Worm (Caenorhabditis elegans) whole organism, early embryonic: ENCODE results near the gene C10B5.1.

ENCODE experiments used
- B0310.2 ChIP-seq: sonication (generic microtip); optimal IDR thresholded peaks from 2 replicates; lab custom pipeline; 2016; ENCODE audit warnings: mild to moderate bottlenecking, missing genetic modification characterization, missing compliant biosample characterization
- F13C5.2 ChIP-seq: sonication (generic microtip); optimal IDR thresholded peaks from 2 replicates; lab custom pipeline; 2017; ENCODE audit warnings: mild to moderate bottlenecking, missing genetic modification characterization, inconsistent platforms, missing compliant biosample characterization
- aly-1 ChIP-seq: sonication (generic microtip); optimal IDR thresholded peaks from 2 replicates; lab custom pipeline; 2016; ENCODE audit warnings: missing genetic modification characterization, missing compliant biosample characterization
- ama-1 ChIP-seq: fragments of 150-350 bp; optimal IDR thresholded peaks from 2 replicates; lab custom pipeline; 2014
- ceh-13 ChIP-seq: fragments of 200-800 bp; sonication (Bioruptor generic); optimal IDR thresholded peaks from 2 replicates; lab custom pipeline; 2018; ENCODE audit warnings: mild to moderate bottlenecking, missing genetic modification characterization, missing compliant biosample characterization
- ceh-36 ChIP-seq: sonication (generic microtip); optimal IDR thresholded peaks from 2 replicates; lab custom pipeline; 2016; ENCODE audit warnings: missing genetic modification characterization, inconsistent platforms, missing compliant biosample characterization
- ets-7 ChIP-seq: sonication (generic microtip); optimal IDR thresholded peaks from 2 replicates; lab custom pipeline; 2016; ENCODE audit warnings: missing genotype, missing genetic modification characterization, missing compliant biosample characterization
- flt-1 ChIP-seq: fragments of 200-800 bp; sonication (Bioruptor generic); IDR thresholded peaks from 2 replicates; pipeline ENCODE4 v1.3.6; 2022; ENCODE audit warnings: missing genetic modification characterization, missing compliant biosample characterization
- hmbx-1 ChIP-seq: sonication (generic microtip); optimal IDR thresholded peaks from 2 replicates; lab custom pipeline; 2016; ENCODE audit warnings: mild to moderate bottlenecking, missing genetic modification characterization, missing compliant biosample characterization
- hmg-4 ChIP-seq: fragments of 200-800 bp; sonication (Bioruptor generic); optimal IDR thresholded peaks from 2 replicates; lab custom pipeline; 2018; ENCODE audit warnings: mild to moderate bottlenecking, missing genetic modification characterization, missing compliant biosample characterization
- hnd-1 ChIP-seq: sonication (generic microtip); optimal IDR thresholded peaks from 2 replicates; lab custom pipeline; 2016; ENCODE audit warnings: missing genetic modification characterization, missing compliant biosample characterization
- pes-1 ChIP-seq: fragments of 200-800 bp; sonication (Bioruptor generic); IDR thresholded peaks from 2 replicates; pipeline ENCODE4 v1.3.6; 2022; ENCODE audit warnings: missing genetic modification reagents, missing genetic modification characterization, missing compliant biosample characterization
- scrt-1 ChIP-seq: fragments of 200-800 bp; sonication (Bioruptor generic); IDR thresholded peaks from 2 replicates; pipeline ENCODE4 v1.3.6; 2022; ENCODE audit warnings: missing genetic modification characterization, missing compliant biosample characterization
- sea-1 ChIP-seq: fragments of 200-800 bp; sonication (Bioruptor generic); conservative IDR thresholded peaks from 2 replicates; pipeline ENCODE4 v1.3.6; 2022; ENCODE audit warnings: missing genetic modification characterization, missing compliant biosample characterization
- tbx-11 ChIP-seq: fragments of 200-800 bp; sonication (Bioruptor generic); IDR thresholded peaks from 2 replicates; pipeline ENCODE4 v1.3.6; 2022; ENCODE audit warnings: missing genetic modification characterization, missing compliant biosample characterization
- tbx-37 ChIP-seq: fragments of 200-800 bp; sonication (Bioruptor generic); conservative IDR thresholded peaks from 2 replicates; pipeline ENCODE4 v1.3.6; 2022; ENCODE audit warnings: missing genetic modification reagents, missing genetic modification characterization, missing compliant biosample characterization
- tra-4 ChIP-seq: sonication (generic microtip); optimal IDR thresholded peaks from 2 replicates; lab custom pipeline; 2017; ENCODE audit warnings: missing genetic modification characterization, missing compliant biosample characterization

Gene C10B5.1

DNA sequence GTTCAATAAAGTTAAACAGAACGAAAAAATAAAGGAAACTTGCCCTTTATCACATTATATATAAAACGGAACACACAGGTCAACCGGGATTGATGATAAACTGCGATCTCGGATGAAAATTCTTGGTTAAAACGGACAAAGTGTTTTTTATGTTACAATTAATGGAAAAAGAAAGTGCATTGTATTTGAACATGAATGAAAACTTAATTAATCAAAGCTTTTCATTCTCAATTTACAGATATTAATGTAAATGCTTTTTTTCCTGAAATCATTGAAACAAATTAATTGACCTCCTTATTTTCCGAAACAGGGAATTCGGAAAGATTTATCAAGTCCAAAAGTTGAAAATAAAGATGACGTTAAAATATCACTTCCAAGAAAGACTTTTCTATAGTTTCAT lies 20.4 kb downstream of the C10B5.1 start, which contains the start of gene F41E6.8:
TSS of gene F41E6.8 (minus strand) at position 101 of the 400 bp plus-strand sequence.
- TF ChIP-seq scrt-1 (GFP tag; lab: Robert Waterston, UW) = no peak
- no peak for TF ChIP-seq hmbx-1 (tag; lab: Kevin White, UChicago)
- TF ChIP-seq pes-1 = no peak
- no peak for TF ChIP-seq tbx-37 (GFP tag; lab: Robert Waterston, UW)

DNA sequence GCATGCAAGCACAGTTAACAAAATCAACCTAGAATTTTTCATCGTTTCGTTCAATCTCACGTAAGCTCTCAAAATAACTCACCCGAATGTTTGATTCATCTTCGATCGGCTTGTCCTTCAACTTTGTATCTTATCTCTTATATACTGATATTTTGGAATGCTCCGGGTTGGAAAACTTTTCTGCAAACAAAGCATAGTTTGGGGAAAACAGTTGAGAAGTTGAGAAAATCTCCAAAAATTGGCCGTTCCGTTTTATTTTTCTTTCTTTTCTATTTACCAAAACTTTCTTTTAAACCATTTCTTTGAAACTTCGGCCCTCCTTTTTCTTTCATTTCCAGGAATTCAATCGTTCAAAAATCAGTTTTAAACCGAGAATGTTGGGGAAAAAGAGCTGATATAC lies 21.6 kb downstream of the C10B5.1 start, which contains the start of gene F41E6.15:
TSS of gene F41E6.15 (minus strand) at position 101 of the 400 bp plus-strand sequence.
- TF ChIP-seq ets-7 = no peak

DNA sequence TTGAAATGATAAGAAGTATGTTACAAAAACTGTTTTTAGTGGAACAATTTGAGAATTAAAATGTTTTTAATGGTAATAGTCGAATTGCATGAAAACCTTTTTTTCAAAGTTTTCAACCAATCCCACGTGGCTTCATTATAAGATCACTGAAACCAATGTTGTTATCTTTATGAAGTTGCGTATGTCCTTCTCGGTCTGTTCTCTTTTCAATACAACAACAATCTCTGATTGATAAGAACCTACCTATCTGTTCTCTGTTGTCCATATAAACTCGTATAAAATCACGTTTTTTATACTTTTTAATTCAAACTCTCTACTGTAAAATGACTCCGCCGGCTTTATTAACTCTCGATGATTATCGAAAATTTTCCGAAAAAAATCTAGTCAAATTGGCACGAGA lies 22.2 kb downstream of the C10B5.1 start, which contains the start of gene F41E6.5:
TSS of gene F41E6.5 (plus strand) at position 209 of the 400 bp plus-strand sequence.
- TF ChIP-seq flt-1 (GFP tag; lab: Robert Waterston, UW) (no peak), hnd-1 (tag; lab: Kevin White, UChicago) (no peak), tbx-11 (GFP tag; lab: Robert Waterston, UW) (no peak), B0310.2 (tag; lab: Kevin White, UChicago) (no peak), scrt-1 (GFP tag; lab: Robert Waterston, UW) (no peak), pes-1 (no peak), ceh-36 (tag; lab: Kevin White, UChicago) (no peak), tra-4 (tag; lab: Kevin White, UChicago) (no peak), sea-1 (GFP tag; lab: Robert Waterston, UW) (no peak), tbx-37 (GFP tag; lab: Robert Waterston, UW) (no peak), ama-1 (lab: Kevin White, UChicago) (no peak), hmg-4 (GFP tag; lab: Kevin White, UChicago) (no peak), ceh-13 (GFP tag; lab: Kevin White, UChicago) (no peak)

DNA sequence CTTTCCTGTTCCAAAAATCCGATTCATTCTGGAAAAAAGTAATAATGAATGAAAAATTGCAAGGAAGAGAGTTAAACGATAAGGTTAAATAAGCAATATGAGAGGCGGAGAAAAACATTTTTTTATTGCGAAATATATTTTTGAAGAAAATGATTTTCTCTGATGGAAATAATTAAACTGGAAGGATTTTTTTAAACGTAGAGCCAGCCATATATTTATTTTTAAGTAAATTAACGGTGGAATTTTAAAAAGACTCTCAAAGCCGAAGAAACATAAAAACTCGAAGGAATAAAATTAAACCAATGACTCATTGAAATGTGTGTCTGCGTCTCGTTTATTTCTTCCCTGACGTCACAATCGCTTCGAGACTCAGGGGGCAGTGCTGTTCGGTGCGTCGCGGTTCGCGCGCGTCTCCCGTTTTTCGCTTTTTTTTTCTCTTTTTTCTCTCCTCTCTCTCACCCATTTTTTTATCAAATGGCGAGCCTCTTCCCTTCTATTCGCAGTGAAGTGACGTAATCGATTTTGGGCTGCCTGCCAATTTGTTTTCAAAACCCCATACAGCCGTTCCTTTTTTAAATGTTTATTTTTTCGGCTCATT lies 25.1 kb downstream of the C10B5.1 start, which contains the start of gene vps-60:
TSS of gene vps-60 (minus strand) at position 30 of the 598 bp plus-strand sequence.
- no peak for TF ChIP-seq B0310.2 (tag; lab: Kevin White, UChicago)
- no peak for TF ChIP-seq ama-1 (lab: Kevin White, UChicago)
- peak; percentile 61 for TF ChIP-seq hmg-4 (GFP tag; lab: Kevin White, UChicago)
- TF ChIP-seq tbx-37 (GFP tag; lab: Robert Waterston, UW) = no peak
- no peak for TF ChIP-seq pes-1
- TF ChIP-seq aly-1 (tag; lab: Kevin White, UChicago) = no peak
- no peak for TF ChIP-seq ceh-36 (tag; lab: Kevin White, UChicago)
- no peak for TF ChIP-seq hnd-1 (tag; lab: Kevin White, UChicago)
- peak; percentile 57 for TF ChIP-seq F13C5.2 (tag; lab: Kevin White, UChicago)
- TF ChIP-seq sea-1 (GFP tag; lab: Robert Waterston, UW) = peak; percentile 28; the same call in 1 of the 2 replicates
- peak; percentile 44; the same call in 1 of the 2 replicates for TF ChIP-seq flt-1 (GFP tag; lab: Robert Waterston, UW)
- no peak for TF ChIP-seq tra-4 (tag; lab: Kevin White, UChicago)
- peak; percentile 11 for TF ChIP-seq ets-7
- no peak for TF ChIP-seq hmbx-1 (tag; lab: Kevin White, UChicago)

DNA sequence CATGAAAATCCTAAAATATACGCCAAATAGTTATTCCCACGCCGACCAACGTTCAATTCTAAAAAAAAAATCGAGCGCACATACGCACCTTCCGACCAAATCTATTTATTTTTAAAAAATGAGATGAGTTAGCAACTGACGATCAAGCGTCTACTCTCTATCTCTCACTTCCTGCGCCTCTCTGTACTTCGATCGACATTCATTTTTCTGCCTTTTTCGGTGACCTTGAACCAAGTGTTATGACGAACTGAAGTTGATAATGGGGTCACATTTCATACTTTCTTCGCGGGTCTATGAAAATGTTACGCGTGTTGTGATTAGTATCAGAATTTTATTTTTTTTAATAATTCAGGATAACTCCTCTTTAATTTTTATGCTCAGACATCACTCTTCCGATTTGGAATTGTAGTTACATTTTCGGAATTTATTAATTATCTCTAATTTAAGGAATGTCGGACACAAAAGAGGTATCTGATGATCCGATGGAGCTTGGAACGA lies 26.3 kb downstream of the C10B5.1 start, which contains the start of gene smk-1:
TSS of gene smk-1 (plus strand) at position 448 of the 498 bp plus-strand sequence.
- TF ChIP-seq F13C5.2 (tag; lab: Kevin White, UChicago) (no peak), ets-7 (no peak), tbx-11 (GFP tag; lab: Robert Waterston, UW) (no peak), pes-1 (no peak), B0310.2 (tag; lab: Kevin White, UChicago) (no peak), hmg-4 (GFP tag; lab: Kevin White, UChicago) (no peak), sea-1 (GFP tag; lab: Robert Waterston, UW) (no peak), tra-4 (tag; lab: Kevin White, UChicago) (no peak), aly-1 (tag; lab: Kevin White, UChicago) (no peak), tbx-37 (GFP tag; lab: Robert Waterston, UW) (no peak), ama-1 (lab: Kevin White, UChicago) (no peak), ceh-36 (tag; lab: Kevin White, UChicago) (no peak), scrt-1 (GFP tag; lab: Robert Waterston, UW) (no peak), ceh-13 (GFP tag; lab: Kevin White, UChicago) (no peak), hnd-1 (tag; lab: Kevin White, UChicago) (no peak)

DNA sequence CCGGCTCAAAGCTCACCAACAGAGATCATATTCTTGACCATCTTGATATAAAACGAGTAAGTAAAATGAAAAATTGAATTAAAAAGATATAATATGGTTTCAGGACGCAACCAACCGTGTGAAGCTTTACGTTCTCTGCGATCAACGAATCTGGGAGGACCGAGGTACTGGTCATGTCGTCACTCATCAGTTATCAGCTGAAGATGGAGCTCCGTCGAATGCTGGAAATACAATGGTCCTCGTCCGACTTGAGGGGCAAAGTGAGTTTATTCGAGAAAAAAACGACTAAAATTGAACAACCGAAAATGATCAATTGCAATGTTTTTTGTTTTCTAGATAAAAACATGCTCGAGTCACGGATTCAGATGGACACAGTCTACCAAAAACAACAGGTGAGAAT lies 27.4 kb downstream of the C10B5.1 start:
- TF ChIP-seq hnd-1 (tag; lab: Kevin White, UChicago) = no peak
- TF ChIP-seq ceh-13 (GFP tag; lab: Kevin White, UChicago) = no peak
- no peak for TF ChIP-seq ceh-36 (tag; lab: Kevin White, UChicago)
- TF ChIP-seq ets-7 = no peak
- no peak for TF ChIP-seq tra-4 (tag; lab: Kevin White, UChicago)
- TF ChIP-seq aly-1 (tag; lab: Kevin White, UChicago) = no peak
- no peak for TF ChIP-seq hmg-4 (GFP tag; lab: Kevin White, UChicago)

DNA sequence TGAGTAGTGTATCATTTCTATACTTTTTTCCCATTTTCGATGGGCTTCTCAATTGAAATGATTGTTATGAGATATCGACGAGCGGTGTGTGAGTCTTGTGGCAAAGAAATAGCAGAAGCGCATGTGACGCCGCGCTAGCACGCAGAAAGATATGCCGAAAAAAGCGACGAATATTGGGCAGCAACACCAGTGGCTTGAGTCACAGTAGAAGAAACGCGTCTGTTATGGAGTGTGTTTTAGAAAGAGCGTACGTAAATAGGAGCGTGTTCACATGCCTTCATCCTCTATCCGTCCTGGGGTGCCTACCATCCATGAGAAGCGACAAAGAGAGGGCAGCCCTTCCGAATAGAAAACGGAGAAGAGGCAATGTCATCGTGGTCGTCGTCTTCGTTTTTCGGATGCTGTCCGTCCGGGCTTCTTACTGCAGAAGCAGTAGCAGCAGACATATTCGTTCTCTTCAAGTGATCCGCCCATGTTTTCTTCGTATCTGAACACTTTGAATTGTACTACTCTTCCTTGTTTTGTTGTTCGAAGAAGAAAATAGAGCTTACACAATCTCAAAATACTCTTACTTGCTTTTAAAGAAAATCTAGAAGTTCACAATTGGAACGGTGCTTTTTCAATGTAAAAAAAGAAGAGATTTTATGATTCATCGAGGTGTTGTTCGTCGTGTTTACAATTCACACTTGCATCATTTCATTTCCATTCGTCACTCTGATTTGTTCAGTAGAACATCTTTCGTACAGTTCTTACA lies 28.9 kb downstream of the C10B5.1 start:
- TF ChIP-seq aly-1 (tag; lab: Kevin White, UChicago) (peak; percentile 18), ama-1 (lab: Kevin White, UChicago) (no peak), B0310.2 (tag; lab: Kevin White, UChicago) (peak; percentile 28)
